Worm (Caenorhabditis elegans): ENCODE measurements around the gene K08F8.7.

K08F8.7 gene

ce11 chrII:8796391-8796790, 41.2 kb upstream of the K08F8.7 start (continued):
- peak; percentile 95 for TF ChIP-seq fkh-8 (tag; optimal IDR thresholded peaks at IDR 0.05)
- TF ChIP-seq rnt-1 (tag; optimal IDR thresholded peaks at IDR 0.05) = peak; percentile 51
- peak; percentile 35 to 46 for TF ChIP-seq efl-1 (optimal IDR thresholded peaks at IDR 0.05)
- peak; percentile 5 to 67 for TF ChIP-seq efl-1 (GFP tag; optimal IDR thresholded peaks at IDR 0.05 in 1 of 2)
- peak; percentile 88 for TF ChIP-seq nhr-71 (tag; optimal IDR thresholded peaks at IDR 0.05)
- no peak for TF ChIP-seq unc-30 (tag; optimal IDR thresholded peaks at IDR 0.05)
- TF ChIP-seq tbx-2 (tag; optimal IDR thresholded peaks at IDR 0.05) = peak; percentile 81
- TF ChIP-seq unc-62 (GFP tag; optimal IDR thresholded peaks at IDR 0.05) = no peak
- no peak for TF ChIP-seq sptf-1 (tag; optimal IDR thresholded peaks at IDR 0.05)
- no peak for TF ChIP-seq unc-98 (GFP tag; IDR thresholded peaks at IDR 0.05)
- TF ChIP-seq swsn-7 (tag; optimal IDR thresholded peaks at IDR 0.05) = peak; percentile 68
- TF ChIP-seq jun-1 (tag; optimal IDR thresholded peaks at IDR 0.05) = peak; percentile 52
- TF ChIP-seq mep-1 (tag; optimal IDR thresholded peaks at IDR 0.05) = peak; percentile 16
- TF ChIP-seq sox-4 (tag; optimal IDR thresholded peaks at IDR 0.05) = no peak
- no peak for TF ChIP-seq nhr-84 (tag; optimal IDR thresholded peaks at IDR 0.05)
- peak; percentile 98 for TF ChIP-seq lin-14 (GFP tag; optimal IDR thresholded peaks at IDR 0.05)
- peak; percentile 70 for TF ChIP-seq snu-23 (GFP tag; optimal IDR thresholded peaks at IDR 0.05)
- no peak for TF ChIP-seq C16A3.4 (tag; optimal IDR thresholded peaks at IDR 0.05)
- peak; percentile 13 for TF ChIP-seq snpc-4 (tag; optimal IDR thresholded peaks at IDR 0.05)
- peak; percentile 45 to 50 for TF ChIP-seq lsy-2 (tag; optimal IDR thresholded peaks at IDR 0.05)
- peak; percentile 83 for TF ChIP-seq unc-86 (tag; optimal IDR thresholded peaks at IDR 0.05)
- TF ChIP-seq nhr-19 (GFP tag; conservative IDR thresholded peaks at IDR 0.05) = peak; percentile 52
- peak; percentile 56 for TF ChIP-seq nhr-20 (tag; optimal IDR thresholded peaks at IDR 0.05)
- peak; percentile 14 for TF ChIP-seq lir-3 (tag; optimal IDR thresholded peaks at IDR 0.05; ENCODE audit: poor library complexity)
- peak; percentile 32 for TF ChIP-seq ceh-8 (GFP tag; optimal IDR thresholded peaks at IDR 0.05)
- peak; percentile 53 for TF ChIP-seq dsc-1 (tag; optimal IDR thresholded peaks at IDR 0.05)
- TF ChIP-seq hpl-2 (GFP tag; optimal IDR thresholded peaks at IDR 0.05) = no peak
- TF ChIP-seq F16B12.6 (tag; optimal IDR thresholded peaks at IDR 0.05) = no peak
- no peak for TF ChIP-seq nhr-28 (tag; optimal IDR thresholded peaks at IDR 0.05)
- peak; percentile 44 for TF ChIP-seq ztf-4 (tag; optimal IDR thresholded peaks at IDR 0.05)
- no peak for TF ChIP-seq zip-4 (GFP tag; optimal IDR thresholded peaks at IDR 0.05)
- no peak for TF ChIP-seq nhr-11 (tag; optimal IDR thresholded peaks at IDR 0.05)
- no peak for TF ChIP-seq C04F5.9 (tag; optimal IDR thresholded peaks at IDR 0.05)
- no peak for TF ChIP-seq nhr-12 (tag; optimal IDR thresholded peaks at IDR 0.05)
- TF ChIP-seq isw-1 (GFP tag; IDR thresholded peaks at IDR 0.05) = peak; percentile 59

ce11 chrII:8795227-8795626, 40.1 kb upstream of the K08F8.7 start:
- TF ChIP-seq ces-1 (GFP tag; optimal IDR thresholded peaks at IDR 0.05) (no peak), zip-4 (GFP tag; optimal IDR thresholded peaks at IDR 0.05) (no peak), sox-4 (tag; optimal IDR thresholded peaks at IDR 0.05) (peak; percentile 33), dpl-1 (GFP tag; optimal IDR thresholded peaks at IDR 0.05) (no peak), alr-1 (tag; optimal IDR thresholded peaks at IDR 0.05; ENCODE audit: borderline replicate concordance) (no peak), pax-3 (tag; optimal IDR thresholded peaks at IDR 0.05) (peak; percentile 55), C16A3.4 (tag; optimal IDR thresholded peaks at IDR 0.05) (no peak), jun-1 (tag; optimal IDR thresholded peaks at IDR 0.05) (no peak), snpc-4 (tag; optimal IDR thresholded peaks at IDR 0.05) (no peak), nhr-47 (tag; optimal IDR thresholded peaks at IDR 0.05) (peak; percentile 50), nhr-11 (tag; optimal IDR thresholded peaks at IDR 0.05) (peak; percentile 24), dsc-1 (tag; optimal IDR thresholded peaks at IDR 0.05) (peak; percentile 91), nhr-76 (tag; optimal IDR thresholded peaks at IDR 0.05) (no peak), fkh-8 (tag; optimal IDR thresholded peaks at IDR 0.05) (peak; percentile 15), lin-13 (GFP tag; optimal IDR thresholded peaks at IDR 0.05) (no peak), fkh-4 (tag; optimal IDR thresholded peaks at IDR 0.05; ENCODE audit: borderline replicate concordance) (peak; percentile 3), nhr-71 (tag; optimal IDR thresholded peaks at IDR 0.05) (peak; percentile 22), fkh-10 (GFP tag; optimal IDR thresholded peaks at IDR 0.05) (no peak), unc-62 (GFP tag; optimal IDR thresholded peaks at IDR 0.05) (no peak)
